Worm (Caenorhabditis elegans) whole organism, young adult: ENCODE data around the gene srh-31.

ENCODE experiments used
- D2030.7 ChIP-seq: fragments of 200-800 bp; sonication (Bioruptor generic); IDR thresholded peaks from 2 replicates; pipeline ENCODE4 v1.3.6; 2022; ENCODE audit warnings: missing genetic modification reagents, missing genetic modification characterization, missing compliant biosample characterization
- F57C9.4 ChIP-seq: sonication (generic microtip); optimal IDR thresholded peaks from 2 replicates; lab custom pipeline; 2017; ENCODE audit warnings: mild to moderate bottlenecking, missing genetic modification characterization, missing compliant biosample characterization
- ama-1 ChIP-seq, 3 experiments: fragments of 150-350 bp in 1 of 3; sonication (generic microtip) in 2 of 3; optimal IDR thresholded peaks; 2 replicates each; lab custom pipeline; 2014 to 2018; ENCODE audit warnings: missing biosample characterization in 2 of 3, missing genetic modification characterization in 2 of 3, missing genetic modification reagents in 2 of 3
- hrde-1 ChIP-seq: sonication (generic microtip); optimal IDR thresholded peaks from 2 replicates; lab custom pipeline; 2016; ENCODE audit warnings: missing genetic modification characterization, mild to moderate bottlenecking, missing compliant biosample characterization, moderate library complexity, missing genotype, missing genetic modification reagents, borderline replicate concordance
- madf-8 ChIP-seq: fragments of 200-800 bp; sonication (Bioruptor generic); conservative IDR thresholded peaks from 2 replicates; pipeline ENCODE4 v1.3.6; 2022; ENCODE audit warnings: missing genetic modification reagents, missing genetic modification characterization, missing compliant biosample characterization
- nhr-27 ChIP-seq: fragments of 200-800 bp; sonication (Bioruptor generic); optimal IDR thresholded peaks from 2 replicates; lab custom pipeline; 2018; ENCODE audit warnings: mild to moderate bottlenecking, missing genetic modification characterization, moderate library complexity, missing compliant biosample characterization

- no peak for TF ChIP-seq nhr-27 (tag; lab: Kevin White, UChicago)
- no peak for TF ChIP-seq F57C9.4 (tag; lab: Kevin White, UChicago)
- TF ChIP-seq D2030.7, result no peak
- TF ChIP-seq hrde-1 (tag; lab: Kevin White, UChicago), result no peak
- TF ChIP-seq ama-1 (optimal IDR thresholded peaks at IDR 0.05; lab: Kevin White, UChicago), result no peak
- no peak for TF ChIP-seq ama-1 (GFP tag; optimal IDR thresholded peaks at IDR 0.05; lab: Kevin White, UChicago)
- no peak for TF ChIP-seq madf-8 (GFP tag; lab: Robert Waterston, UW)
Observed at ce11 chrV:17699097-17699496, 8.0 kb upstream of the srh-31 start, which contains the start of gene Y26G10.4.
